Fruit fly (Drosophila melanogaster): ENCODE results near the gene CG16700.

CG16700 gene

DNA sequence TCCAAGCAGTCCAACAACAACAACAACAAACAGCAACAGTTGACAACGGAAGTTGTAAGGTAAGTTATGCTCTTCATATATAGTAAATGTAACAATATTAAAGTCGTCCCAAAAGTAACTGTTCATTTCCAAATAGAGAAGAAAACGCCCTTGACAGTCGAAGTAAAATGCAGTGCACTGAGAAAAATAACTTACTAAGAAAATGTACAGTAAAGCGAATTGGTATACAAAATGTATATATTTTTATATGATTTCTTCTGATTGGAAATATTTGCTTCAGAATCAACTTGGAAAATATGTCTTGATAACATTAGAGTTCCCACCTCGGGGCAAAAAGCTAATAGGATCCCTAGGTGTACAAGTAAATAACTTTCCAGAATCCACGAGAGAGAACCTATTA lies 16.3 kb downstream of the CG16700 start (continued):
- TF ChIP-seq bcd (GFP tag; optimal IDR thresholded peaks at IDR 0.05) (no peak), CG7839 (tag; optimal IDR thresholded peaks at IDR 0.05) (peak; percentile 6), insv (GFP tag; optimal IDR thresholded peaks at IDR 0.05) (peak in 1 of 2 experiments; percentile 82), dmrt99B (tag; optimal IDR thresholded peaks at IDR 0.05) (peak; percentile 11)

DNA sequence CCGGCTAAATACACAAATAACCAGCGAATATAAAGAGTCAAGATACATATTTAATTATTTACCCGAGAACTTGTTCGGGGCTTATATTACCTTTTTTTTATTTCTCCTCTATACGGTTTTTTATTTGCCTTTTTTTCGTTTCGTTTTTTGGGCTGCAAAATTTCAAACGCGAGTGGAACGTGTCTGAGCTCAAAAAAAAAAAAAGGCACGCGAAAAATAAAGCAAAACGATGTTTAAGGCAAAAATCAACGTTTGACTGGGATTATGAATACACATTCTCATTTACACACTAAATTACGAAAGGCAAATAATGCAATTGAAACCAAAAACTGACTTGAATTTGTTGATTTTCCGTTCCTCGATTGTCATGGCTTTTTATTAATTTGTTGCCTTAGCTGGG lies 18.0 kb downstream of the CG16700 start:
- TF ChIP-seq lab (GFP tag; optimal IDR thresholded peaks at IDR 0.05) (peak; percentile 21), B-H2 (GFP tag; optimal IDR thresholded peaks at IDR 0.05) (peak; percentile 4), CG8089 (GFP tag; optimal IDR thresholded peaks at IDR 0.05) (no peak), CG12236 (GFP tag; optimal IDR thresholded peaks at IDR 0.05) (no peak), CG14014 (GFP tag; IDR thresholded peaks at IDR 0.05) (no peak), CkIIα-i1 (GFP tag; IDR thresholded peaks at IDR 0.05) (no peak), Med (GFP tag) (peak; percentile 54), sd (tag; optimal IDR thresholded peaks at IDR 0.05) (peak; percentile 26), scrt (GFP tag; optimal IDR thresholded peaks at IDR 0.05) (no peak), E2f1 (GFP tag; IDR thresholded peaks at IDR 0.05) (no peak), emc (GFP tag; optimal IDR thresholded peaks at IDR 0.05) (no peak), ara (GFP tag; IDR thresholded peaks at IDR 0.05) (no peak), cg (GFP tag; optimal IDR thresholded peaks at IDR 0.05) (no peak), Ets65A (GFP tag) (no peak), CG42726 (GFP tag; IDR thresholded peaks at IDR 0.05; ENCODE audit: partially characterized antibody) (no peak), CG13894 (tag; optimal IDR thresholded peaks at IDR 0.05) (peak; percentile 32), CG31388 (GFP tag; optimal IDR thresholded peaks at IDR 0.05) (no peak), Camta (GFP tag; optimal IDR thresholded peaks at IDR 0.05) (no peak), zfh1 (GFP tag; IDR thresholded peaks at IDR 0.05) (no peak), mld (GFP tag; IDR thresholded peaks at IDR 0.05; ENCODE audit: partially characterized antibody) (no peak), chinmo (GFP tag; IDR thresholded peaks at IDR 0.05; ENCODE audit: partially characterized antibody) (0 out of 4 replicates have a peak, but pooled peaks have one; percentile 46), Ravus (GFP tag; IDR thresholded peaks at IDR 0.05) (no peak), phol (tag; optimal IDR thresholded peaks at IDR 0.05) (no peak)

DNA sequence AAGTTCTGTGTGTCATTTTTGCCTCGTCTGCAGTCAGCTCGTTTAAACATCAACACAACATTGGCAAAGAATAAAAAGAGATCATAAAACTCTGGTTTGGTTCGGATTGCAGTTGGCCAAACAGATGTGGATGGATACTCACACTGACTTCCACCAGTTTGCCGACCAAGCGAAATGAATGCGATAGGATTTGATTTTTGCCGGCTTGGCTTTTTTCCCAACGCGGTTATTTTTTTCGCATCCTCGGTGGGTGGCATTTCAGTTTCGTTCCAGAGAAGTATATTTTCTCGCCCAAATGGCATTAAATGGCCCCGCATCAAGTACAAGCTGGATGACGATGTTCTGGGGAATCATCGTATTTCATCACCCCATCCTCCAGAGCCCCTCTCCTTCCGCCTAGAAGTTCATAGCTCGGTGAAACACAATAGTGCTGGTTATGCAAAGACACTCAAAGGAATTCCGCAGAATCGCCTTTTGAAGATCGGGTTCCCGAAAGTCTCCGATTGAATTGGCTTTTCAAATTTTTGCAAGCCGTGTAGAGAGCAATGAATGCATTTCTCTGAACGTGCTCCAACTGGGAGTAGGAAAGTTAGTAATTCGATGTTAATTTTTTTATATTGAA lies 19.0 kb downstream of the CG16700 start:
- peak; percentile 71 for TF ChIP-seq CG8388 (GFP tag; optimal IDR thresholded peaks at IDR 0.05)
- TF ChIP-seq CG1603 (tag; optimal IDR thresholded peaks at IDR 0.05) = no peak
- TF ChIP-seq her (GFP tag; optimal IDR thresholded peaks at IDR 0.05) = no peak

DNA sequence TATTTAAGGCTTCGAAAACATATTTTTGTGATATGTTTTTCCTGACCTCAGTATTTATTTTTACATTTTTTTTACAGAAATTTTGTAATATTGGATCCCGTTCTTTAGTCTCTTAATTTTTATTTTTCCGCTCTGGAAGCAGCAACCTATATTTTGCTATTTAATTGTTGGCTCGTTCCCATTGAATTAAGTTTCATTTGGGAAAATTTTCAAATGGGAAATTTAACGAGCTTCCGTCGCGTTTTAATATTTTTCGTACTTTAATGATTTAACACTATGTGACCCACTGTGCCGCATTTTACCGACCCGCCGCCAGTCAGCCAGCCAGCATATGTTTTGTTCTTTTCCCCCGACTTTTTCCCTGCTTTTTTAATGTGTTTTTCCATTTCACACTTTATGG lies 19.6 kb downstream of the CG16700 start:
- TF ChIP-seq sim (GFP tag; IDR thresholded peaks at IDR 0.05) (no peak), wdn (GFP tag; IDR thresholded peaks at IDR 0.05) (no peak), ind (GFP tag; optimal IDR thresholded peaks at IDR 0.05) (no peak), CG4707 (GFP tag; optimal IDR thresholded peaks at IDR 0.05) (peak; percentile 42), lab (GFP tag; optimal IDR thresholded peaks at IDR 0.05) (no peak), ATbp (GFP tag; optimal IDR thresholded peaks at IDR 0.05) (no peak), CG7963 (GFP tag; IDR thresholded peaks at IDR 0.05; ENCODE audit: partially characterized antibody) (no peak), stc (GFP tag; IDR thresholded peaks at IDR 0.05) (no peak), ash1 (GFP tag; optimal IDR thresholded peaks at IDR 0.05) (no peak), Opbp (GFP tag; IDR thresholded peaks at IDR 0.05; ENCODE audit: partially characterized antibody) (no peak), HLHmδ (GFP tag; optimal IDR thresholded peaks at IDR 0.05) (no peak), z (GFP tag; IDR thresholded peaks at IDR 0.05) (no peak), CG1233 (GFP tag; optimal IDR thresholded peaks at IDR 0.05) (no peak), unpg (GFP tag; optimal IDR thresholded peaks at IDR 0.05) (peak; percentile 0), gem (tag; optimal IDR thresholded peaks at IDR 0.05) (peak; percentile 44), Abd-B (GFP tag; optimal IDR thresholded peaks at IDR 0.05) (no peak), Six4 (GFP tag; optimal IDR thresholded peaks at IDR 0.05) (no peak), CG5245 (GFP tag; optimal IDR thresholded peaks at IDR 0.05) (no peak)
